Worm (Caenorhabditis elegans) whole organism, late embryonic: Measurements from ENCODE around the gene ZC53.1.

Experiments
- C38D4.7 ChIP-seq: fragments of 200-800 bp; sonication (Bioruptor generic); optimal IDR thresholded peaks from 2 replicates; lab custom pipeline; 2018; ENCODE audit warnings: mild to moderate bottlenecking, missing genetic modification characterization, moderate library complexity, missing compliant biosample characterization
- dmd-4 ChIP-seq: sonication (generic microtip); optimal IDR thresholded peaks from 2 replicates; lab custom pipeline; 2016; ENCODE audit warnings: borderline replicate concordance, missing genetic modification characterization, missing compliant biosample characterization
- fax-1 ChIP-seq: sonication (generic microtip); optimal IDR thresholded peaks from 2 replicates; lab custom pipeline; 2016; ENCODE audit warnings: missing genotype, missing genetic modification characterization, missing compliant biosample characterization
- fkh-10 ChIP-seq: fragments of 150-350 bp; optimal IDR thresholded peaks from 2 replicates; lab custom pipeline; 2014; ENCODE audit warnings: missing biosample characterization, missing genetic modification reagents, missing genetic modification characterization
- lin-11 ChIP-seq: fragments of 200-800 bp; sonication (Bioruptor generic); optimal IDR thresholded peaks from 2 replicates; lab custom pipeline; 2018; ENCODE audit warnings: mild to moderate bottlenecking, missing genetic modification characterization, missing compliant biosample characterization
- madf-2 ChIP-seq: sonication (generic microtip); optimal IDR thresholded peaks from 2 replicates; lab custom pipeline; 2017; ENCODE audit warnings: missing genetic modification characterization, missing compliant biosample characterization
- nhr-11 ChIP-seq: fragments of 150-350 bp; optimal IDR thresholded peaks from 2 replicates; lab custom pipeline; 2014; ENCODE audit warnings: missing biosample characterization, missing genetic modification characterization
- pax-1 ChIP-seq: fragments of 150-350 bp; optimal IDR thresholded peaks from 2 replicates; lab custom pipeline; 2014; ENCODE audit warnings: missing biosample characterization, missing genetic modification characterization

DNA sequence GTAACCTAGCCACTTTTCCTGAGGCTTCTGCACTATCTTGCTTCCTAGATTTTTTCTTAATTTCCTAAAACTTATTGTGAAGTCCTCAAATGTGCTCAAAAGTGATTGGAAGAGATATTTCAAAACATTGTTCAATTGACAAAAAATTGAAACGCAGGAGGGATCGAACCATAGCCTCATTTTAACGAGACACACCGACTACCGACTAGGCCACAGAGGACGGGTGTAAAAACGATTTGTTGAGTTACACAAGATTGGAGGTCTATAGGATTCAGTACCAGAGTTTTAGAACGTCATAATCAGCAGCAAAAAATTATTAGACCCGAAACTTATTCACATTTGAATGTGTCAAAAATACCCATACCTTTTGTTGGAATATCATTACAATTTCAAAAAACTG is 26.1 kb upstream of the ZC53.1 start:
- no peak for TF ChIP-seq dmd-4 (tag; lab: Kevin White, UChicago)
- TF ChIP-seq nhr-11 (tag; lab: Kevin White, UChicago): no peak
- no peak for TF ChIP-seq fkh-10 (GFP tag; lab: Kevin White, UChicago)
- no peak for TF ChIP-seq pax-1 (tag; lab: Kevin White, UChicago)
- no peak for TF ChIP-seq madf-2 (tag; lab: Kevin White, UChicago)
- no peak for TF ChIP-seq lin-11
- TF ChIP-seq C38D4.7 (GFP tag; lab: Kevin White, UChicago): no peak
- TF ChIP-seq fax-1: no peak
